Worm (Caenorhabditis elegans): ENCODE measurements around the gene C53A3.4.

C53A3.4 gene

ce11 chrV:5788650-5789049, 30.0 kb upstream of the C53A3.4 start:
- TF ChIP-seq ceh-28 (tag; optimal IDR thresholded peaks at IDR 0.05) (no peak), pha-4 (tag; optimal IDR thresholded peaks at IDR 0.05) (no peak), ZK546.5 (tag; optimal IDR thresholded peaks at IDR 0.05) (no peak), nhr-11 (tag; optimal IDR thresholded peaks at IDR 0.05) (no peak), elt-1 (tag; optimal IDR thresholded peaks at IDR 0.05) (no peak), nhr-67 (tag; optimal IDR thresholded peaks at IDR 0.05) (no peak), ztf-4 (tag; optimal IDR thresholded peaks at IDR 0.05) (no peak), ama-1 (optimal IDR thresholded peaks at IDR 0.05) (no peak), lin-15B (tag; optimal IDR thresholded peaks at IDR 0.05) (no peak), aly-2 (tag; optimal IDR thresholded peaks at IDR 0.05) (no peak), hmg-11 (tag; optimal IDR thresholded peaks at IDR 0.05) (no peak)

DNA sequence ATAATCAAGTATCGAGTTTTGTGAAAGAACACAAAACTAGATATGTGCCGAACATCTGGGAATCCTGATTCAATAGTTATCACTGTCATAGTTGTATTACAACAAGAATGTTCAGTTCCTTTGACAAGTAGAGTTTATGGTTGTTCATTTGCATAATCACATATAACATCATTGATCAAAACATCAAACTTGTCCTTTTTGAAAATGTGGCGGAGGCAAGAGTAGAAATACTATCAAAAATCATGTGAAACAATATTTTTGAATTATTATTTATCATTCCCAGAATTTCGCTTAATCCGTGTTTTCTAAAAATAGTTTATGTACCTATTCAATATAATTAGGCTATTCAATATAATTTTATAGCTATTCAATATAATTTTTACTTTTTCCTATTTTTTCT, 26.7 kb upstream of the C53A3.4 start, which contains the start of gene F44E7.7:
Gene F44E7.7 (minus strand): TSS at position 101 of the 400 bp plus-strand sequence.
- no peak for TF ChIP-seq nhr-28 (tag; optimal IDR thresholded peaks at IDR 0.05)
- TF ChIP-seq nhr-11 (tag; optimal IDR thresholded peaks at IDR 0.05): no peak
- TF ChIP-seq lin-39 (tag; optimal IDR thresholded peaks at IDR 0.05): no peak
- no peak for TF ChIP-seq pqm-1 (tag; optimal IDR thresholded peaks at IDR 0.05)
- no peak for TF ChIP-seq ztf-11 (tag; optimal IDR thresholded peaks at IDR 0.05)
- no peak for TF ChIP-seq lin-15B (tag; optimal IDR thresholded peaks at IDR 0.05)
- no peak for TF ChIP-seq daf-12 (tag; optimal IDR thresholded peaks at IDR 0.05)
- no peak for TF ChIP-seq nhr-67 (tag; optimal IDR thresholded peaks at IDR 0.05)
- TF ChIP-seq snpc-4 (tag; optimal IDR thresholded peaks at IDR 0.05): no peak
- TF ChIP-seq zag-1 (tag; optimal IDR thresholded peaks at IDR 0.05): no peak
- TF ChIP-seq egl-27 (tag; optimal IDR thresholded peaks at IDR 0.05): no peak
- no peak for TF ChIP-seq nhr-237 (tag; optimal IDR thresholded peaks at IDR 0.05)
- TF ChIP-seq nhr-12 (tag; optimal IDR thresholded peaks at IDR 0.05): no peak

DNA sequence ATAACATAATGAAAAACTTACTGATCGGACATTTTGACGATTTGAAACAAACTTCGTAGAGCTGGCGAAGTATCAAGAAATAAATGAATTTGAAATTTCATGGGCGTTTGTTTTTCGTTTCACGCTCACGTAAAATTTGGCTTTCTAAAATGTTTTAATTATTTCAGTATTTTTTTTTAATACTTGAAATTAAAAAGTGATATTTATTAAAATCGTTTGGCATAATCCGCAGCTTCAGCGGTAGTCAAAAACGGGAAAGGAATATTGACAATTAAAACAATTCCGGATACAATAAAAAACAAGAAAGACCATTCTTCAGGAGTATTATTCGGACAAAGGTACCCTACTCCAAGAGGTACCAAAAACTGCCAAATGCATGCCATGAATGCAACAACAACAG, 24.0 kb upstream of the C53A3.4 start, which contains the start of gene fbxa-183:
Gene fbxa-183 (minus strand): TSS at position 101 of the 400 bp plus-strand sequence.
- TF ChIP-seq elt-2 (tag; optimal IDR thresholded peaks at IDR 0.05) (no peak), egl-5 (tag; optimal IDR thresholded peaks at IDR 0.05) (no peak), ztf-4 (tag; optimal IDR thresholded peaks at IDR 0.05) (no peak), pha-4 (tag; optimal IDR thresholded peaks at IDR 0.05) (no peak), nhr-11 (tag; optimal IDR thresholded peaks at IDR 0.05) (no peak), skn-1 (tag; optimal IDR thresholded peaks at IDR 0.05) (no peak), elt-1 (tag; optimal IDR thresholded peaks at IDR 0.05) (no peak)

DNA sequence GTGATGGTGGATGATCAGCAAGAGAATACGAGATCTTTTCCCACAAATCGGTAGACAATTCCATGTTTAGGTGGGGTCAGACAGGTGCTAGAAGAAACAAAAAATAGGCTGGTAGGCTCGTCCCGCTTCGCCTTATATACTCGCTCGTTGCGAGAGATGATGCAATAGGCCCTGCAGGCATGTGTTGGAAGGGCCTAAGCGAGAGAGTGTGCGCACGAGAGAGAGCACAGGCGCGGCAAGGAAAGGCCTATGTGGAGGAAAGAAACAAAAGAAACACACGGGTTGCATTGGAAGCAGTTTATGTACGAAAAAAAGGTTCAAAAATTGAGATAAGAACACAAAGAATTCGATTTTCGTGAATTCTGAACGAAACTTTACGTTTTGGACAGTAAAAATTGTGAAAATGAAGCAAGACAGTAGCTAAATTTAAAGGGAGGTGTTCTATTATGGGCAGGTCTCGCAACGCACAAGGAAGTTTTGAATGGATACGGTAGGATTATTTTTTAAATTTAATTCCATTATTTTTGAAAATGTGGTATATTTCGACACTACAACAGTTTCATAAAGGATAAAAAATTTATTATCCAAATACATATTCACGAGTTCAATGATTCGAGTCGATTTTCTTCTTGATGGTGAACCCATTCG, 22.2 kb upstream of the C53A3.4 start, which contains the start of gene F44E7.5:
Gene F44E7.5 (minus strand): TSS at position 210 of the 648 bp plus-strand sequence.
- TF ChIP-seq elt-2 (tag; optimal IDR thresholded peaks at IDR 0.05) (peak; percentile 86), nhr-23 (tag; optimal IDR thresholded peaks at IDR 0.05) (peak; percentile 76), mml-1 (tag; optimal IDR thresholded peaks at IDR 0.05) (no peak), daf-12 (tag; optimal IDR thresholded peaks at IDR 0.05) (no peak), nhr-11 (tag; optimal IDR thresholded peaks at IDR 0.05) (no peak), egl-5 (tag; optimal IDR thresholded peaks at IDR 0.05) (no peak), mdl-1 (tag; optimal IDR thresholded peaks at IDR 0.05) (no peak), tbx-2 (tag; optimal IDR thresholded peaks at IDR 0.05) (no peak), fos-1 (tag; optimal IDR thresholded peaks at IDR 0.05) (no peak), elt-3 (tag; optimal IDR thresholded peaks at IDR 0.05) (no peak), nfya-1 (tag; optimal IDR thresholded peaks at IDR 0.05; ENCODE audit: insufficient read depth) (peak; percentile 60), zag-1 (tag; optimal IDR thresholded peaks at IDR 0.05) (no peak), skn-1 (tag; optimal IDR thresholded peaks at IDR 0.05) (peak; percentile 32), sea-2 (GFP tag; optimal IDR thresholded peaks at IDR 0.05) (no peak), hmg-11 (tag; optimal IDR thresholded peaks at IDR 0.05) (peak; percentile 7), ceh-9 (tag; optimal IDR thresholded peaks at IDR 0.05) (no peak), lin-39 (tag; optimal IDR thresholded peaks at IDR 0.05) (no peak), ztf-11 (tag; optimal IDR thresholded peaks at IDR 0.05) (no peak), pha-4 (tag; optimal IDR thresholded peaks at IDR 0.05) (peak; percentile 71), nhr-25 (tag; optimal IDR thresholded peaks at IDR 0.05) (peak; percentile 71), aly-2 (tag; optimal IDR thresholded peaks at IDR 0.05) (no peak), ztf-4 (tag; optimal IDR thresholded peaks at IDR 0.05) (no peak), elt-1 (tag; optimal IDR thresholded peaks at IDR 0.05) (no peak), nhr-76 (tag; optimal IDR thresholded peaks at IDR 0.05) (no peak), snpc-4 (tag; optimal IDR thresholded peaks at IDR 0.05) (peak; percentile 34), ceh-28 (tag; optimal IDR thresholded peaks at IDR 0.05) (no peak), nhr-28 (tag; optimal IDR thresholded peaks at IDR 0.05) (no peak), nhr-237 (tag; optimal IDR thresholded peaks at IDR 0.05) (no peak), nhr-67 (tag; optimal IDR thresholded peaks at IDR 0.05) (no peak), nhr-77 (tag; optimal IDR thresholded peaks at IDR 0.05) (no peak), R02D3.7 (tag; optimal IDR thresholded peaks at IDR 0.05) (peak; percentile 15), ceh-16 (tag; optimal IDR thresholded peaks at IDR 0.05) (no peak), fkh-2 (tag; optimal IDR thresholded peaks at IDR 0.05) (no peak), eor-1 (tag; optimal IDR thresholded peaks at IDR 0.05) (no peak), egl-27 (tag; optimal IDR thresholded peaks at IDR 0.05) (no peak), nhr-43 (tag; optimal IDR thresholded peaks at IDR 0.05; ENCODE audit: poor library complexity, severe bottlenecking) (peak; percentile 5), unc-39 (tag; optimal IDR thresholded peaks at IDR 0.05) (no peak), lsy-12 (tag; optimal IDR thresholded peaks at IDR 0.05) (no peak), lin-15B (tag; optimal IDR thresholded peaks at IDR 0.05) (peak; percentile 47), ceh-82 (tag; optimal IDR thresholded peaks at IDR 0.05) (no peak)
